Fruit fly (Drosophila melanogaster) whole organism, embryonic: Measurements from ENCODE around the gene GstZ1.

Source experiments
- Bgb ChIP-seq: fragments of 200-800 bp; sonication (Bioruptor generic); IDR thresholded peaks from 2 replicates; pipeline ENCODE4 v1.3.6; 2022; ENCODE audit warnings: missing biosample characterization, missing genetic modification characterization; ENCODE audit not compliant: partially characterized antibody
- Blimp-1 ChIP-seq: fragments of 200-800 bp; sonication (Bioruptor generic); optimal IDR thresholded peaks from 3 replicates; lab custom pipeline; 2018; ENCODE audit warnings: missing biosample characterization, missing genetic modification characterization, mild to moderate bottlenecking, moderate library complexity, missing genetic modification reagents
- CG10321 ChIP-seq: fragments of 200-800 bp; sonication (Bioruptor generic); IDR thresholded peaks from 2 replicates; pipeline ENCODE4 v1.3.6; 2022; ENCODE audit warnings: missing biosample characterization, missing genetic modification characterization
- CG10543 ChIP-seq: fragments of 200-800 bp; sonication (Bioruptor generic); optimal IDR thresholded peaks from 3 replicates; lab custom pipeline; 2017; ENCODE audit warnings: missing biosample characterization, mild to moderate bottlenecking, missing genetic modification characterization, moderate library complexity
- CG12769 ChIP-seq: fragments of 200-800 bp; sonication (Bioruptor generic); optimal IDR thresholded peaks from 2 replicates; lab custom pipeline; 2019; ENCODE audit warnings: missing biosample characterization, mild to moderate bottlenecking, missing genetic modification characterization, moderate library complexity
- CG14441 ChIP-seq: fragments of 200-800 bp; sonication (Bioruptor generic); IDR thresholded peaks from 2 replicates; pipeline ENCODE4 v1.3.6; 2022; ENCODE audit warnings: missing biosample characterization, missing genetic modification characterization
- CG15514 ChIP-seq: fragments of 200-800 bp; sonication (Bioruptor generic); optimal IDR thresholded peaks from 3 replicates; lab custom pipeline; 2017; ENCODE audit warnings: missing biosample characterization, missing genetic modification characterization, mild to moderate bottlenecking, moderate library complexity, missing genetic modification reagents
- CG17612 ChIP-seq: fragments of 200-800 bp; sonication (Bioruptor generic); IDR thresholded peaks from 2 replicates; pipeline ENCODE4 v1.3.6; 2022; ENCODE audit warnings: missing biosample characterization, missing genetic modification characterization
- CG18599 ChIP-seq: fragments of 200-800 bp; sonication (Bioruptor generic); optimal IDR thresholded peaks from 3 replicates; lab custom pipeline; 2017; ENCODE audit warnings: missing biosample characterization, missing genetic modification characterization, mild to moderate bottlenecking, moderate library complexity, missing genetic modification reagents
- CG2199 ChIP-seq: fragments of 200-800 bp; sonication (Bioruptor generic); IDR thresholded peaks from 3 replicates; pipeline ENCODE4 v1.3.6; 2022; ENCODE audit warnings: missing biosample characterization, missing genetic modification characterization
- CG33557 ChIP-seq: fragments of 200-800 bp; sonication (Bioruptor generic); optimal IDR thresholded peaks from 2 replicates; lab custom pipeline; 2019; ENCODE audit warnings: missing biosample characterization, mild to moderate bottlenecking, missing genetic modification characterization, moderate library complexity
- CG9817 ChIP-seq: fragments of 200-800 bp; sonication (Bioruptor generic); optimal IDR thresholded peaks from 2 replicates; lab custom pipeline; 2018; ENCODE audit warnings: missing biosample characterization, mild to moderate bottlenecking, missing genetic modification characterization, moderate library complexity
- CoRest ChIP-seq: fragments of 200-800 bp; sonication (Bioruptor generic); optimal IDR thresholded peaks from 3 replicates; lab custom pipeline; 2018; ENCODE audit warnings: missing biosample characterization, mild to moderate bottlenecking, missing genetic modification characterization, moderate library complexity
- GATAe ChIP-seq: fragments of 200-800 bp; sonication (Bioruptor generic); conservative IDR thresholded peaks from 2 replicates; pipeline ENCODE4 v1.3.6; 2022; ENCODE audit warnings: missing biosample characterization, missing genetic modification characterization
- HLH4C ChIP-seq: fragments of 200-800 bp; sonication (Bioruptor generic); IDR thresholded peaks from 3 replicates; pipeline ENCODE4 v1.3.6; 2022; ENCODE audit warnings: missing biosample characterization, missing genetic modification characterization; ENCODE audit not compliant: partially characterized antibody
- MBD-R2 ChIP-seq: fragments of 200-800 bp; sonication (Bioruptor generic); IDR thresholded peaks from 2 replicates; pipeline ENCODE4 v1.3.6; 2022; ENCODE audit warnings: missing biosample characterization, missing genetic modification characterization
- Med ChIP-seq: fragments of 200-800 bp; sonication (Bioruptor generic); peaks from one replicate; lab custom pipeline; 2016; ENCODE audit warnings: missing biosample characterization, missing genetic modification characterization, mild to moderate bottlenecking, inconsistent platforms, moderate library complexity
- NC2α ChIP-seq: fragments of 200-800 bp; sonication (Bioruptor generic); optimal IDR thresholded peaks from 2 replicates; lab custom pipeline; 2016; ENCODE audit warnings: missing biosample characterization, missing genetic modification characterization
- Rx ChIP-seq: fragments of 200-800 bp; sonication (Bioruptor generic); IDR thresholded peaks from 2 replicates; pipeline ENCODE4 v1.3.6; 2022; ENCODE audit warnings: missing biosample characterization, missing genetic modification characterization
- Side ChIP-seq: fragments of 200-800 bp; sonication (Bioruptor generic); optimal IDR thresholded peaks from 2 replicates; lab custom pipeline; 2016; ENCODE audit warnings: missing biosample characterization, missing genetic modification characterization
- Taf1 ChIP-seq: fragments of 200-800 bp; sonication (Bioruptor generic); IDR thresholded peaks from 2 replicates; pipeline ENCODE4 v1.3.6; 2022; ENCODE audit warnings: missing biosample characterization, missing genetic modification characterization
- ac ChIP-seq: fragments of 200-800 bp; sonication (Bioruptor generic); optimal IDR thresholded peaks from 3 replicates; lab custom pipeline; 2017; ENCODE audit warnings: missing biosample characterization, mild to moderate bottlenecking, missing genetic modification characterization
- bab2 ChIP-seq: fragments of 200-800 bp; sonication (Bioruptor generic); optimal IDR thresholded peaks from 2 replicates; lab custom pipeline; 2016; ENCODE audit warnings: missing biosample characterization, missing genetic modification characterization
- corto ChIP-seq: fragments of 200-800 bp; sonication (Bioruptor generic); optimal IDR thresholded peaks from 2 replicates; lab custom pipeline; 2016; ENCODE audit warnings: missing biosample characterization, mild to moderate bottlenecking, missing genetic modification characterization, moderate library complexity
- crol ChIP-seq: fragments of 200-800 bp; sonication (Bioruptor generic); IDR thresholded peaks from 2 replicates; pipeline ENCODE4 v1.3.6; 2022; ENCODE audit warnings: missing biosample characterization, missing genetic modification characterization
- danr ChIP-seq: fragments of 200-800 bp; sonication (Bioruptor generic); IDR thresholded peaks from 2 replicates; pipeline ENCODE4 v1.3.6; 2022; ENCODE audit warnings: missing biosample characterization, missing genetic modification characterization
- gem ChIP-seq: fragments of 200-800 bp; sonication (Bioruptor generic); optimal IDR thresholded peaks from 2 replicates; lab custom pipeline; 2019; ENCODE audit warnings: missing biosample characterization, mild to moderate bottlenecking, missing genetic modification characterization, moderate library complexity
- luna ChIP-seq: fragments of 200-800 bp; sonication (Bioruptor generic); optimal IDR thresholded peaks from 2 replicates; lab custom pipeline; 2016; ENCODE audit warnings: missing biosample characterization, missing genetic modification characterization
- mam ChIP-seq: fragments of 200-800 bp; sonication (Bioruptor generic); optimal IDR thresholded peaks from 3 replicates; lab custom pipeline; 2016; ENCODE audit warnings: missing biosample characterization, missing genetic modification characterization
- mirr ChIP-seq: fragments of 200-800 bp; sonication (Bioruptor generic); optimal IDR thresholded peaks from 3 replicates; lab custom pipeline; 2018; ENCODE audit warnings: missing biosample characterization, mild to moderate bottlenecking, missing genetic modification characterization
- otp ChIP-seq: fragments of 200-800 bp; sonication (Bioruptor generic); IDR thresholded peaks from 3 replicates; pipeline ENCODE4, ENCODE4 v1.3.6; 2022; ENCODE audit warnings: missing biosample characterization, missing genetic modification characterization
- peb ChIP-seq: fragments of 200-800 bp; sonication (Bioruptor generic); IDR thresholded peaks from 2 replicates; pipeline ENCODE4 v1.3.6; 2022; ENCODE audit warnings: missing biosample characterization, missing genetic modification characterization
- pros ChIP-seq: fragments of 200-800 bp; sonication (Bioruptor generic); optimal IDR thresholded peaks from 3 replicates; lab custom pipeline; 2019; ENCODE audit warnings: missing biosample characterization, mild to moderate bottlenecking, missing genetic modification characterization, moderate library complexity
- repo ChIP-seq: fragments of 200-800 bp; sonication (Bioruptor generic); optimal IDR thresholded peaks from 2 replicates; lab custom pipeline; 2016; ENCODE audit warnings: missing biosample characterization, missing genetic modification characterization
- salm ChIP-seq: fragments of 200-800 bp; sonication (Bioruptor generic); optimal IDR thresholded peaks from 2 replicates; lab custom pipeline; 2018; ENCODE audit warnings: missing biosample characterization, mild to moderate bottlenecking, missing genetic modification characterization
- sd ChIP-seq: fragments of 200-800 bp; sonication (Bioruptor generic); optimal IDR thresholded peaks from 3 replicates; lab custom pipeline; 2018; ENCODE audit warnings: missing biosample characterization, mild to moderate bottlenecking, missing genetic modification characterization, moderate library complexity
- shn ChIP-seq: fragments of 200-800 bp; sonication (Bioruptor generic); optimal IDR thresholded peaks from 3 replicates; lab custom pipeline; 2016; ENCODE audit warnings: missing biosample characterization, missing genetic modification characterization
- stc ChIP-seq: fragments of 200-800 bp; sonication (Bioruptor generic); IDR thresholded peaks from 2 replicates; pipeline ENCODE4 v1.3.6; 2022; ENCODE audit warnings: missing biosample characterization, missing genetic modification characterization
- tio ChIP-seq: fragments of 200-800 bp; sonication (Bioruptor generic); optimal IDR thresholded peaks from 2 replicates; lab custom pipeline; 2017; ENCODE audit warnings: missing biosample characterization, missing genetic modification characterization, inconsistent platforms
- toy ChIP-seq: fragments of 200-800 bp; sonication (Bioruptor generic); IDR thresholded peaks from 2 replicates; pipeline ENCODE4 v1.3.6; 2022; ENCODE audit warnings: missing biosample characterization, missing genetic modification characterization

The GstZ1 gene

dm6 chr3R:9500193-9501051 is 44.1 kb upstream of the GstZ1 start (continued):
- TF ChIP-seq CG2199 (GFP tag; lab: Robert Waterston, UW), result peak; percentile 34; the same call in 1 of the 3 replicates
- no peak for TF ChIP-seq Side (GFP tag; lab: Kevin White, UChicago)
- peak; percentile 19 for TF ChIP-seq CG18599 (GFP tag; lab: Kevin White, UChicago)
- TF ChIP-seq CG15514 (GFP tag; lab: Kevin White, UChicago), result peak; percentile 24
- peak; percentile 42 for TF ChIP-seq sd
- TF ChIP-seq CG10321 (GFP tag; lab: Robert Waterston, UW), result no peak
- no peak for TF ChIP-seq Bgb (GFP tag; lab: Robert Waterston, UW)
- TF ChIP-seq mam (GFP tag; lab: Kevin White, UChicago), result peak; percentile 15
- 0 out of 2 replicates have a peak, but pooled peaks have one; percentile 15 for TF ChIP-seq Rx
- TF ChIP-seq CG33557, result no peak
- TF ChIP-seq mirr (GFP tag; lab: Kevin White, UChicago), result no peak
- TF ChIP-seq peb (GFP tag; lab: Robert Waterston, UW), result no peak
- peak; percentile 11 for TF ChIP-seq CG9817
- TF ChIP-seq tio, result no peak
- TF ChIP-seq NC2α (GFP tag; lab: Kevin White, UChicago), result no peak
- TF ChIP-seq CoRest (tag; lab: Kevin White, UChicago), result no peak
- TF ChIP-seq shn (GFP tag; lab: Kevin White, UChicago), result no peak
- peak; percentile 13 for TF ChIP-seq CG12769 (tag; lab: Kevin White, UChicago)
- TF ChIP-seq gem (tag; lab: Kevin White, UChicago), result peak; percentile 4
- TF ChIP-seq crol (GFP tag; lab: Robert Waterston, UW), result 0 out of 2 replicates have a peak, but pooled peaks have one; percentile 6
- TF ChIP-seq CG17612 (GFP tag; lab: Robert Waterston, UW), result no peak
- no peak for TF ChIP-seq luna (GFP tag; lab: Kevin White, UChicago)
- TF ChIP-seq bab2 (GFP tag; lab: Kevin White, UChicago), result peak; percentile 8
- TF ChIP-seq Taf1 (GFP tag; lab: Robert Waterston, UW), result no peak
- TF ChIP-seq repo, result no peak
- no peak for TF ChIP-seq danr (GFP tag; lab: Robert Waterston, UW)
- peak; percentile 70 for TF ChIP-seq pros (GFP tag; lab: Kevin White, UChicago)
- no peak for TF ChIP-seq otp (GFP tag; lab: Robert Waterston, UW)
- no peak for TF ChIP-seq HLH4C
- TF ChIP-seq CG10543, result peak; percentile 30
- no peak for TF ChIP-seq corto (GFP tag; lab: Kevin White, UChicago)
- 0 out of 2 replicates have a peak, but pooled peaks have one; percentile 15 for TF ChIP-seq CG14441 (GFP tag; lab: Robert Waterston, UW)
- TF ChIP-seq salm (tag; lab: Kevin White, UChicago), result no peak
- no peak for TF ChIP-seq toy (GFP tag; lab: Robert Waterston, UW)
- TF ChIP-seq Med (GFP tag; lab: Kevin White, UChicago), result peak; percentile 66
- 0 out of 2 replicates have a peak, but pooled peaks have one; percentile 24 for TF ChIP-seq stc (GFP tag; lab: Robert Waterston, UW)
- peak; percentile 68 for TF ChIP-seq Blimp-1
- no peak for TF ChIP-seq ac (GFP tag; lab: Kevin White, UChicago)
- TF ChIP-seq GATAe, result no peak
- TF ChIP-seq MBD-R2 (GFP tag; lab: Robert Waterston, UW), result no peak
